Fruit fly (Drosophila melanogaster): ENCODE results near the gene csw.

csw gene

dm6 chrX:2080367-2080927, 13.6 kb upstream of the csw start, which contains the start of the genes CG16903 and Unc-76 (continued):
- TF ChIP-seq GATAe (GFP tag; conservative IDR thresholded peaks at IDR 0.05), result no peak
- TF ChIP-seq knrl (GFP tag; IDR thresholded peaks at IDR 0.05; ENCODE audit: partially characterized antibody), result peak; percentile 58; the same call in 1 of the 3 replicates
- TF ChIP-seq repo (GFP tag; optimal IDR thresholded peaks at IDR 0.05), result no peak
- TF ChIP-seq klu (GFP tag; IDR thresholded peaks at IDR 0.05), result no peak
- no peak for TF ChIP-seq aop (GFP tag; IDR thresholded peaks at IDR 0.05)
- no peak for TF ChIP-seq az2 (GFP tag; optimal IDR thresholded peaks at IDR 0.05)
- TF ChIP-seq pnt (GFP tag; optimal IDR thresholded peaks at IDR 0.05), result peak; percentile 0
- TF ChIP-seq Fer3 (tag; optimal IDR thresholded peaks at IDR 0.05), result no peak
- no peak for TF ChIP-seq zfh2 (GFP tag; optimal IDR thresholded peaks at IDR 0.05)
- TF ChIP-seq CG4282 (GFP tag; optimal IDR thresholded peaks at IDR 0.05), result peak; percentile 40
- peak; percentile 87 for TF ChIP-seq CG13894 (tag; optimal IDR thresholded peaks at IDR 0.05)
- TF ChIP-seq tin (GFP tag; optimal IDR thresholded peaks at IDR 0.05), result no peak
- TF ChIP-seq CG8281 (tag; optimal IDR thresholded peaks at IDR 0.05), result no peak
- no peak for TF ChIP-seq gem (tag; optimal IDR thresholded peaks at IDR 0.05)
- peak; percentile 52 for TF ChIP-seq CG32532 (GFP tag; IDR thresholded peaks at IDR 0.05)
- TF ChIP-seq Oli (tag; optimal IDR thresholded peaks at IDR 0.05), result no peak
- no peak for TF ChIP-seq cg (GFP tag; optimal IDR thresholded peaks at IDR 0.05)
- TF ChIP-seq CG17385 (GFP tag; optimal IDR thresholded peaks at IDR 0.05), result peak; percentile 51
- TF ChIP-seq sens-2 (GFP tag; IDR thresholded peaks at IDR 0.05), result no peak
- TF ChIP-seq CG15479 (GFP tag; optimal IDR thresholded peaks at IDR 0.05), result no peak
- TF ChIP-seq CG18619 (GFP tag; optimal IDR thresholded peaks at IDR 0.05), result no peak
- peak; percentile 71 for TF ChIP-seq CG17829 (tag; optimal IDR thresholded peaks at IDR 0.05)
- TF ChIP-seq Hsf (GFP tag; optimal IDR thresholded peaks at IDR 0.05), result no peak
- TF ChIP-seq mld (GFP tag; IDR thresholded peaks at IDR 0.05; ENCODE audit: partially characterized antibody), result no peak
- TF ChIP-seq prd (optimal IDR thresholded peaks at IDR 0.05), result no peak
- TF ChIP-seq prd (GFP tag; IDR thresholded peaks at IDR 0.05), result no peak
- TF ChIP-seq toy (GFP tag; IDR thresholded peaks at IDR 0.05), result no peak
- TF ChIP-seq eyg (GFP tag; optimal IDR thresholded peaks at IDR 0.05), result no peak
- TF ChIP-seq pum (GFP tag; optimal IDR thresholded peaks at IDR 0.05), result no peak
- peak; percentile 91 for TF ChIP-seq CG12659 (GFP tag; optimal IDR thresholded peaks at IDR 0.05)
- no peak for TF ChIP-seq CG3838 (GFP tag; optimal IDR thresholded peaks at IDR 0.05)
- no peak; the same call in 2 of the 3 replicates for TF ChIP-seq CG14860 (GFP tag; IDR thresholded peaks at IDR 0.05; ENCODE audit: partially characterized antibody)
- TF ChIP-seq Doc3 (GFP tag; IDR thresholded peaks at IDR 0.05; ENCODE audit: partially characterized antibody), result no peak; the same call in 2 of the 3 replicates
- TF ChIP-seq gcm (GFP tag; optimal IDR thresholded peaks at IDR 0.05), result peak; percentile 45
- no peak for TF ChIP-seq ato (GFP tag; IDR thresholded peaks at IDR 0.05; ENCODE audit: partially characterized antibody)
- TF ChIP-seq croc (GFP tag; conservative IDR thresholded peaks at IDR 0.05), result no peak
- TF ChIP-seq HLH54F (GFP tag; optimal IDR thresholded peaks at IDR 0.05), result peak; percentile 35
- TF ChIP-seq ara (GFP tag; IDR thresholded peaks at IDR 0.05), result no peak
- TF ChIP-seq CG7556 (GFP tag; optimal IDR thresholded peaks at IDR 0.05), result peak; percentile 24
- no peak for TF ChIP-seq CG12236 (GFP tag; optimal IDR thresholded peaks at IDR 0.05)
- TF ChIP-seq chinmo (GFP tag; IDR thresholded peaks at IDR 0.05; ENCODE audit: partially characterized antibody), result peak; percentile 70; the same call in 1 of the 4 replicates
- peak; percentile 5 for TF ChIP-seq CG1647 (GFP tag; optimal IDR thresholded peaks at IDR 0.05)
- TF ChIP-seq CG12299 (tag; optimal IDR thresholded peaks at IDR 0.05), result peak; percentile 51
- no peak for TF ChIP-seq cato (GFP tag; optimal IDR thresholded peaks at IDR 0.05; ENCODE audit: borderline replicate concordance)
- TF ChIP-seq CG15269 (tag; optimal IDR thresholded peaks at IDR 0.05), result peak; percentile 38
- TF ChIP-seq kni (GFP tag; optimal IDR thresholded peaks at IDR 0.05), result no peak
- peak; percentile 42; the same call in 1 of the 2 replicates for TF ChIP-seq hbn (GFP tag; IDR thresholded peaks at IDR 0.05; ENCODE audit: partially characterized antibody)
- TF ChIP-seq sr (GFP tag; IDR thresholded peaks at IDR 0.05), result 0 out of 3 replicates have a peak, but pooled peaks have one; percentile 7
- no peak for TF ChIP-seq CG11093 (GFP tag; IDR thresholded peaks at IDR 0.05)
- peak; percentile 70 for TF ChIP-seq nmo (GFP tag; optimal IDR thresholded peaks at IDR 0.05)

Data from whole organism, embryonic.